Fruit fly (Drosophila melanogaster): ENCODE measurements around the gene Nmd3.

The Nmd3 gene

dm6 chrX:2134965-2135758 is 49.3 kb downstream of the Nmd3 start (continued):
- TF ChIP-seq NC2α (GFP tag; optimal IDR thresholded peaks at IDR 0.05), result peak; percentile 63
- no peak; the same call in none of the 3 replicates for TF ChIP-seq Aef1 (GFP tag; IDR thresholded peaks at IDR 0.05)
- TF ChIP-seq repo (GFP tag; optimal IDR thresholded peaks at IDR 0.05), result peak; percentile 65
- peak; percentile 86 for TF ChIP-seq CG10267 (tag; optimal IDR thresholded peaks at IDR 0.05)
- TF ChIP-seq Kr (GFP tag; optimal IDR thresholded peaks at IDR 0.05), result peak; percentile 34
- TF ChIP-seq klu (GFP tag; IDR thresholded peaks at IDR 0.05), result peak; percentile 82
- 0 out of 2 replicates have a peak, but pooled peaks have one; percentile 9 for TF ChIP-seq dan (GFP tag; IDR thresholded peaks at IDR 0.05)
- peak; percentile 75 for TF ChIP-seq ap (GFP tag; IDR thresholded peaks at IDR 0.05)
- no peak for TF ChIP-seq cad (GFP tag; optimal IDR thresholded peaks at IDR 0.05)
- peak; percentile 53 for TF ChIP-seq Sry-δ (GFP tag; optimal IDR thresholded peaks at IDR 0.05)
- peak; percentile 78 for TF ChIP-seq twi (tag; optimal IDR thresholded peaks at IDR 0.05)
- TF ChIP-seq schlank (tag; optimal IDR thresholded peaks at IDR 0.05), result peak; percentile 79
- peak; percentile 61 for TF ChIP-seq tup (GFP tag; optimal IDR thresholded peaks at IDR 0.05)
- TF ChIP-seq crc (GFP tag; optimal IDR thresholded peaks at IDR 0.05), result peak; percentile 76
- peak; percentile 63 for TF ChIP-seq Jarid2 (GFP tag; optimal IDR thresholded peaks at IDR 0.05)
- peak; percentile 52 for TF ChIP-seq CG18011 (GFP tag; optimal IDR thresholded peaks at IDR 0.05)
- peak; percentile 85 for TF ChIP-seq org-1 (GFP tag; optimal IDR thresholded peaks at IDR 0.05)
- TF ChIP-seq Side (GFP tag; optimal IDR thresholded peaks at IDR 0.05), result peak; percentile 80
- TF ChIP-seq CG17361 (GFP tag; IDR thresholded peaks at IDR 0.05), result peak; percentile 93
- peak; percentile 92 for TF ChIP-seq CG15696 (tag; optimal IDR thresholded peaks at IDR 0.05)
- peak; percentile 75 for TF ChIP-seq mirr (GFP tag; optimal IDR thresholded peaks at IDR 0.05)
- peak; percentile 87 for TF ChIP-seq CG10147 (GFP tag; optimal IDR thresholded peaks at IDR 0.05)
- peak; percentile 76 for TF ChIP-seq D19B (GFP tag; optimal IDR thresholded peaks at IDR 0.05)
- TF ChIP-seq pzg (GFP tag; optimal IDR thresholded peaks at IDR 0.05), result peak; percentile 2
- peak; percentile 66 for TF ChIP-seq CG17802 (tag; optimal IDR thresholded peaks at IDR 0.05)
- no peak for TF ChIP-seq bigmax (GFP tag; optimal IDR thresholded peaks at IDR 0.05)
- peak; percentile 83 for TF ChIP-seq fu2 (GFP tag; optimal IDR thresholded peaks at IDR 0.05)
- peak; percentile 91 for TF ChIP-seq CG8388 (GFP tag; optimal IDR thresholded peaks at IDR 0.05)
- peak; percentile 93 for TF ChIP-seq CG15269 (tag; optimal IDR thresholded peaks at IDR 0.05)
- TF ChIP-seq CG2120 (GFP tag; optimal IDR thresholded peaks at IDR 0.05), result peak; percentile 89
- TF ChIP-seq sc (optimal IDR thresholded peaks at IDR 0.05), result no peak
- TF ChIP-seq sc (GFP tag; optimal IDR thresholded peaks at IDR 0.05), result peak; percentile 71
- peak; percentile 77 for TF ChIP-seq abd-A (tag; optimal IDR thresholded peaks at IDR 0.05)
- peak; percentile 77 for TF ChIP-seq CG16863 (GFP tag; optimal IDR thresholded peaks at IDR 0.05)
- TF ChIP-seq sqz (GFP tag; optimal IDR thresholded peaks at IDR 0.05), result peak; percentile 78
- peak; percentile 86 for TF ChIP-seq CG12219 (GFP tag; optimal IDR thresholded peaks at IDR 0.05)
- TF ChIP-seq CG7271 (tag; optimal IDR thresholded peaks at IDR 0.05), result peak; percentile 16
- peak; percentile 71; the same call in 1 of the 2 replicates for TF ChIP-seq Awh (GFP tag; IDR thresholded peaks at IDR 0.05)
- peak; percentile 98 for TF ChIP-seq sens (GFP tag)
- peak; percentile 72 for TF ChIP-seq CG14667 (GFP tag; IDR thresholded peaks at IDR 0.05)
- TF ChIP-seq bsh (GFP tag; optimal IDR thresholded peaks at IDR 0.05), result peak; percentile 50 to 92
- TF ChIP-seq CG14014 (GFP tag; IDR thresholded peaks at IDR 0.05), result peak; percentile 84
- TF ChIP-seq CG6175 (GFP tag; IDR thresholded peaks at IDR 0.05), result 0 out of 3 replicates have a peak, but pooled peaks have one; percentile 38
- peak; percentile 85 for TF ChIP-seq CrebB (tag; optimal IDR thresholded peaks at IDR 0.05)
- TF ChIP-seq az2 (GFP tag; optimal IDR thresholded peaks at IDR 0.05), result peak; percentile 85
- no peak for TF ChIP-seq inv (GFP tag; IDR thresholded peaks at IDR 0.05; ENCODE audit: partially characterized antibody)
- TF ChIP-seq unc-4 (GFP tag; IDR thresholded peaks at IDR 0.05; ENCODE audit: partially characterized antibody), result no peak
- TF ChIP-seq CG4282 (GFP tag; optimal IDR thresholded peaks at IDR 0.05), result peak; percentile 24
- peak; percentile 67 for TF ChIP-seq E2f2 (GFP tag; IDR thresholded peaks at IDR 0.05)

Data from whole organism, embryonic.